Fruit fly (Drosophila melanogaster) whole organism, prepupa: ENCODE measurements around the gene AdamTS-B.

Experiments used
- CG10631 ChIP-seq: fragments of 200-800 bp; sonication (Bioruptor generic); optimal IDR thresholded peaks from 2 replicates; lab custom pipeline; 2016; ENCODE audit warnings: missing biosample characterization, missing genetic modification characterization
- CG10669 ChIP-seq: fragments of 200-800 bp; sonication (Bioruptor generic); optimal IDR thresholded peaks from 3 replicates; lab custom pipeline; 2018; ENCODE audit warnings: missing biosample characterization, mild to moderate bottlenecking, missing genetic modification characterization, moderate library complexity
- CG11294 ChIP-seq: fragments of 200-800 bp; sonication (Bioruptor generic); IDR thresholded peaks from 2 replicates; pipeline ENCODE4 v1.3.6; 2022; ENCODE audit warnings: missing biosample characterization, missing genetic modification characterization
- CG15336 ChIP-seq: fragments of 200-800 bp; sonication (Bioruptor generic); IDR thresholded peaks from 2 replicates; pipeline ENCODE4 v1.3.6; 2022; ENCODE audit warnings: missing biosample characterization, missing genetic modification characterization
- CG1621 ChIP-seq: fragments of 200-800 bp; sonication (Bioruptor generic); optimal IDR thresholded peaks from 3 replicates; lab custom pipeline; 2018; ENCODE audit warnings: missing biosample characterization, mild to moderate bottlenecking, missing genetic modification characterization
- CG16779 ChIP-seq: fragments of 200-800 bp; sonication (Bioruptor generic); optimal IDR thresholded peaks from 3 replicates; lab custom pipeline; 2017; ENCODE audit warnings: missing biosample characterization, mild to moderate bottlenecking, missing genetic modification characterization
- CG3032 ChIP-seq: fragments of 200-800 bp; optimal IDR thresholded peaks from 2 replicates; lab custom pipeline; 2019; ENCODE audit warnings: missing biosample characterization, mild to moderate bottlenecking, missing genetic modification characterization, moderate library complexity
- CG31627 ChIP-seq: fragments of 200-800 bp; sonication (Bioruptor generic); optimal IDR thresholded peaks from 3 replicates; lab custom pipeline; 2016; ENCODE audit warnings: missing biosample characterization, missing genetic modification characterization
- CG32006 ChIP-seq: fragments of 200-800 bp; sonication (Bioruptor generic); optimal IDR thresholded peaks from 3 replicates; lab custom pipeline; 2017; ENCODE audit warnings: missing biosample characterization, mild to moderate bottlenecking, missing genetic modification characterization
- CG3919 ChIP-seq: fragments of 200-800 bp; sonication (Bioruptor generic); optimal IDR thresholded peaks from 3 replicates; lab custom pipeline; 2016; ENCODE audit warnings: missing biosample characterization, missing genetic modification characterization
- CG4318 ChIP-seq: fragments of 200-800 bp; sonication (Bioruptor generic); optimal IDR thresholded peaks from 3 replicates; lab custom pipeline; 2017; ENCODE audit warnings: missing biosample characterization, mild to moderate bottlenecking, missing genetic modification characterization
- CG6163 ChIP-seq: fragments of 200-800 bp; sonication (Bioruptor generic); IDR thresholded peaks from 3 replicates; pipeline ENCODE4 v1.3.6; 2022; ENCODE audit warnings: missing biosample characterization, missing genetic modification characterization
- CG6792 ChIP-seq: fragments of 200-800 bp; sonication (Bioruptor generic); optimal IDR thresholded peaks from 3 replicates; lab custom pipeline; 2016; ENCODE audit warnings: missing biosample characterization, missing genetic modification characterization
- CG6808 ChIP-seq: fragments of 200-800 bp; sonication (Bioruptor generic); optimal IDR thresholded peaks from 3 replicates; lab custom pipeline; 2017; ENCODE audit warnings: missing biosample characterization, missing genetic modification characterization, mild to moderate bottlenecking, moderate library complexity, missing genetic modification reagents
- CG6854 ChIP-seq: fragments of 200-800 bp; sonication (Bioruptor generic); optimal IDR thresholded peaks from 2 replicates; lab custom pipeline; 2017; ENCODE audit warnings: missing biosample characterization, mild to moderate bottlenecking, missing genetic modification characterization
- CG8119 ChIP-seq: fragments of 200-800 bp; sonication (Bioruptor generic); IDR thresholded peaks from 3 replicates; pipeline ENCODE4 v1.3.6; 2022; ENCODE audit warnings: missing biosample characterization, missing genetic modification characterization
- CG8319 ChIP-seq: fragments of 200-800 bp; sonication (Bioruptor generic); optimal IDR thresholded peaks from 3 replicates; lab custom pipeline; 2016; ENCODE audit warnings: missing biosample characterization, missing genetic modification characterization
- CG8632 ChIP-seq: fragments of 200-800 bp; sonication (Bioruptor generic); optimal IDR thresholded peaks from 3 replicates; lab custom pipeline; 2016; ENCODE audit warnings: missing biosample characterization, missing genetic modification characterization
- CG9139 ChIP-seq: fragments of 200-800 bp; sonication (Bioruptor generic); optimal IDR thresholded peaks from 3 replicates; lab custom pipeline; 2017; ENCODE audit warnings: missing biosample characterization, mild to moderate bottlenecking, missing genetic modification characterization
- Eip75B ChIP-seq: fragments of 200-800 bp; sonication (Bioruptor generic); optimal IDR thresholded peaks from 3 replicates; lab custom pipeline; 2016; ENCODE audit warnings: missing biosample characterization, missing genetic modification characterization
- Eip78C ChIP-seq: fragments of 200-800 bp; sonication (Bioruptor generic); peaks from one replicate; lab custom pipeline; 2016; ENCODE audit warnings: missing biosample characterization, missing genetic modification characterization
- Ets96B ChIP-seq: fragments of 200-800 bp; optimal IDR thresholded peaks from 2 replicates; lab custom pipeline; 2019; ENCODE audit warnings: missing biosample characterization, mild to moderate bottlenecking, missing genetic modification characterization, moderate library complexity
- Gug ChIP-seq: fragments of 200-800 bp; sonication (Bioruptor generic); IDR thresholded peaks from 2 replicates; pipeline ENCODE4 v1.3.6; 2022; ENCODE audit warnings: missing biosample characterization, missing genetic modification characterization
- Lpt ChIP-seq: fragments of 200-800 bp; sonication (Bioruptor generic); optimal IDR thresholded peaks from 3 replicates; lab custom pipeline; 2016; ENCODE audit warnings: missing biosample characterization, missing genetic modification characterization
- Met ChIP-seq: fragments of 200-800 bp; sonication (Bioruptor generic); optimal IDR thresholded peaks from 3 replicates; lab custom pipeline; 2016; ENCODE audit warnings: missing biosample characterization, missing genetic modification characterization
- Smox ChIP-seq: fragments of 200-800 bp; sonication (Bioruptor generic); optimal IDR thresholded peaks from 3 replicates; lab custom pipeline; 2016; ENCODE audit warnings: missing biosample characterization, missing genetic modification characterization
- Sox102F ChIP-seq: fragments of 200-800 bp; sonication (Bioruptor generic); optimal IDR thresholded peaks from 2 replicates; lab custom pipeline; 2016; ENCODE audit warnings: missing biosample characterization, mild to moderate bottlenecking, missing genetic modification characterization
- achi ChIP-seq: fragments of 200-800 bp; sonication (Bioruptor generic); optimal IDR thresholded peaks from 3 replicates; lab custom pipeline; 2016; ENCODE audit warnings: missing biosample characterization, missing genetic modification characterization
- acj6 ChIP-seq: fragments of 200-800 bp; sonication (Bioruptor generic); optimal IDR thresholded peaks from 3 replicates; lab custom pipeline; 2016; ENCODE audit warnings: missing biosample characterization, missing genetic modification characterization
- dac ChIP-seq: fragments of 200-800 bp; sonication (Bioruptor generic); optimal IDR thresholded peaks from 2 replicates; lab custom pipeline; 2017; ENCODE audit warnings: missing biosample characterization, mild to moderate bottlenecking, missing genetic modification characterization
- dsx ChIP-seq: fragments of 200-800 bp; optimal IDR thresholded peaks from 3 replicates; lab custom pipeline; 2019; ENCODE audit warnings: missing biosample characterization, mild to moderate bottlenecking, missing genetic modification characterization, moderate library complexity; ENCODE audit not compliant: poor library complexity, severe bottlenecking
- eg ChIP-seq: fragments of 200-800 bp; sonication (Bioruptor generic); IDR thresholded peaks from 3 replicates; pipeline ENCODE4 v1.3.6; 2022; ENCODE audit warnings: missing biosample characterization, missing genetic modification characterization
- esn ChIP-seq: fragments of 200-800 bp; sonication (Bioruptor generic); optimal IDR thresholded peaks from 2 replicates; lab custom pipeline; 2016; ENCODE audit warnings: missing biosample characterization, mild to moderate bottlenecking, missing genetic modification characterization, moderate library complexity
- fd59A ChIP-seq: fragments of 200-800 bp; sonication (Bioruptor generic); optimal IDR thresholded peaks from 2 replicates; lab custom pipeline; 2017; ENCODE audit warnings: missing biosample characterization, mild to moderate bottlenecking, missing genetic modification characterization, missing genetic modification reagents
- fd85E ChIP-seq: fragments of 200-800 bp; sonication (Bioruptor generic); optimal IDR thresholded peaks from 3 replicates; lab custom pipeline; 2016; ENCODE audit warnings: missing biosample characterization, missing genetic modification characterization
- fkh ChIP-seq: fragments of 200-800 bp; sonication (Bioruptor generic); optimal IDR thresholded peaks from 3 replicates; lab custom pipeline; 2017; ENCODE audit warnings: missing biosample characterization, mild to moderate bottlenecking, missing genetic modification characterization, moderate library complexity
- lz ChIP-seq: fragments of 200-800 bp; sonication (Bioruptor generic); optimal IDR thresholded peaks from 3 replicates; lab custom pipeline; 2016; ENCODE audit warnings: missing biosample characterization, missing genetic modification characterization
- net ChIP-seq: fragments of 200-800 bp; sonication (Bioruptor generic); optimal IDR thresholded peaks from 3 replicates; lab custom pipeline; 2016; ENCODE audit warnings: missing biosample characterization, missing genetic modification characterization
- spab ChIP-seq: fragments of 200-800 bp; sonication (Bioruptor generic); optimal IDR thresholded peaks from 2 replicates; lab custom pipeline; 2017; ENCODE audit warnings: missing biosample characterization, mild to moderate bottlenecking, missing genetic modification characterization, missing genetic modification reagents
- ss ChIP-seq, 2 experiments: fragments of 200-800 bp; sonication (Bioruptor generic); optimal IDR thresholded peaks; 2 replicates in 1 of 2; 3 replicates in 1 of 2; lab custom pipeline; 2017 to 2018; ENCODE audit warnings: mild to moderate bottlenecking in 2 of 2, missing biosample characterization in 2 of 2, missing genetic modification characterization in 2 of 2, moderate library complexity in 1 of 2
- topi ChIP-seq: fragments of 200-800 bp; sonication (Bioruptor generic); optimal IDR thresholded peaks from 3 replicates; lab custom pipeline; 2016; ENCODE audit warnings: missing biosample characterization, missing genetic modification characterization
- vri ChIP-seq: fragments of 200-800 bp; sonication (Bioruptor generic); optimal IDR thresholded peaks from 3 replicates; lab custom pipeline; 2016; ENCODE audit warnings: missing biosample characterization, mild to moderate bottlenecking, missing genetic modification characterization

AdamTS-B gene

dm6 chrX:5745840-5746815, 47.8 kb downstream of the AdamTS-B start (continued):
- TF ChIP-seq CG8632 (peak; percentile 55), Eip75B (GFP tag; lab: Kevin White, UChicago) (peak; percentile 61), Gug (peak; percentile 66), fkh (GFP tag; lab: Kevin White, UChicago) (peak; percentile 81), eg (GFP tag; lab: Robert Waterston, UW) (peak; percentile 88), vri (GFP tag; lab: Kevin White, UChicago) (peak; percentile 67), net (GFP tag; lab: Kevin White, UChicago) (peak; percentile 66), fd59A (GFP tag; lab: Kevin White, UChicago) (peak; percentile 63), spab (peak; percentile 57), Met (GFP tag; lab: Kevin White, UChicago) (peak; percentile 74), Ets96B (tag; lab: Kevin White, UChicago) (peak; percentile 57), CG8319 (GFP tag; lab: Kevin White, UChicago) (peak; percentile 33), CG6792 (GFP tag; lab: Kevin White, UChicago) (peak; percentile 75), acj6 (GFP tag; lab: Kevin White, UChicago) (peak; percentile 70), Eip78C (GFP tag; lab: Kevin White, UChicago) (peak; percentile 88), CG3032 (tag; lab: Kevin White, UChicago) (peak; percentile 66), esn (GFP tag; lab: Kevin White, UChicago) (peak; percentile 70), fd85E (GFP tag; lab: Kevin White, UChicago) (peak; percentile 17), CG9139 (GFP tag; lab: Kevin White, UChicago) (peak; percentile 37)

dm6 chrX:5746864-5747861, 48.8 kb downstream of the AdamTS-B start, which contains the start of the genes IntS6 and Rtel1:
IntS6 (minus strand) TSS chrX:5747254.
Rtel1 (plus strand) TSS chrX:5747747.
- peak; percentile 87 for TF ChIP-seq CG8319 (GFP tag; lab: Kevin White, UChicago)
- TF ChIP-seq lz (GFP tag; lab: Kevin White, UChicago), result peak; percentile 95
- TF ChIP-seq Gug, result peak; percentile 84
- TF ChIP-seq topi (GFP tag; lab: Kevin White, UChicago), result peak; percentile 93
- TF ChIP-seq CG1621 (tag; lab: Kevin White, UChicago), result peak; percentile 89
- peak; percentile 80 for TF ChIP-seq CG6808
- peak; percentile 77 for TF ChIP-seq vri (GFP tag; lab: Kevin White, UChicago)
- TF ChIP-seq CG6163 (GFP tag; lab: Robert Waterston, UW), result peak; percentile 91
- peak; percentile 89 for TF ChIP-seq CG8632
- TF ChIP-seq CG3919 (GFP tag; lab: Kevin White, UChicago), result peak; percentile 88
- peak; percentile 78 to 88 for TF ChIP-seq ss (GFP tag; optimal IDR thresholded peaks at IDR 0.05; lab: Kevin White, UChicago)
- peak; percentile 86 for TF ChIP-seq CG6792 (GFP tag; lab: Kevin White, UChicago)
- peak; percentile 95 for TF ChIP-seq CG31627 (GFP tag; lab: Kevin White, UChicago)
- peak; percentile 80 for TF ChIP-seq dsx
- peak; percentile 83 for TF ChIP-seq fd59A (GFP tag; lab: Kevin White, UChicago)
- peak; percentile 87 for TF ChIP-seq CG8119 (GFP tag; lab: Robert Waterston, UW)
- peak; percentile 78 for TF ChIP-seq CG16779 (tag; lab: Kevin White, UChicago)
- TF ChIP-seq CG10669 (GFP tag; lab: Kevin White, UChicago), result peak; percentile 87
- peak; percentile 79 for TF ChIP-seq dac (GFP tag; lab: Kevin White, UChicago)
- peak; percentile 93 for TF ChIP-seq Smox (GFP tag; lab: Kevin White, UChicago)
- TF ChIP-seq net (GFP tag; lab: Kevin White, UChicago), result peak; percentile 82
- peak; percentile 81 for TF ChIP-seq CG4318 (GFP tag; lab: Kevin White, UChicago)
- peak; percentile 83 for TF ChIP-seq CG11294 (GFP tag; lab: Robert Waterston, UW)
- TF ChIP-seq Lpt, result peak; percentile 76
- peak; percentile 64 for TF ChIP-seq CG6854 (GFP tag; lab: Kevin White, UChicago)
- peak; percentile 84 for TF ChIP-seq fkh (GFP tag; lab: Kevin White, UChicago)
- TF ChIP-seq Sox102F, result peak; percentile 92
- TF ChIP-seq CG9139 (GFP tag; lab: Kevin White, UChicago), result peak; percentile 65
- peak; percentile 96 for TF ChIP-seq Eip78C (GFP tag; lab: Kevin White, UChicago)
- peak; percentile 91 for TF ChIP-seq CG10631 (GFP tag; lab: Kevin White, UChicago)
- TF ChIP-seq CG15336 (GFP tag; lab: Robert Waterston, UW), result peak; percentile 91
- peak; percentile 86 for TF ChIP-seq Ets96B (tag; lab: Kevin White, UChicago)
- TF ChIP-seq spab, result peak; percentile 74
- TF ChIP-seq fd85E (GFP tag; lab: Kevin White, UChicago), result peak; percentile 40
- peak; percentile 90 for TF ChIP-seq CG32006 (GFP tag; lab: Kevin White, UChicago)
- peak; percentile 89 for TF ChIP-seq achi (GFP tag; lab: Kevin White, UChicago)
